Worm (Caenorhabditis elegans) whole organism, L4 larva: ENCODE data around the gene nep-16.

ENCODE experiments used
- F37D6.2 ChIP-seq: sonication (generic microtip); optimal IDR thresholded peaks from 2 replicates; lab custom pipeline; 2016; ENCODE audit warnings: mild to moderate bottlenecking, missing genetic modification characterization, missing compliant biosample characterization
- R02D3.7 ChIP-seq: fragments of 150-350 bp; sonication (generic microtip); optimal IDR thresholded peaks from 3 replicates; lab custom pipeline; 2014; ENCODE audit warnings: missing biosample characterization, missing genetic modification characterization
- lin-29 ChIP-seq: fragments of 200-800 bp; sonication (Bioruptor generic); IDR thresholded peaks from 2 replicates; pipeline ENCODE4 v1.3.6; 2022; ENCODE audit warnings: missing genetic modification reagents, missing genetic modification characterization, missing compliant biosample characterization
- mep-1 ChIP-seq: fragments of 150-350 bp; sonication (generic microtip); optimal IDR thresholded peaks from 3 replicates; lab custom pipeline; 2014; ENCODE audit warnings: missing biosample characterization, missing genetic modification characterization
- nhr-28 ChIP-seq: fragments of 150-350 bp; optimal IDR thresholded peaks from 2 replicates; lab custom pipeline; 2014; ENCODE audit warnings: missing biosample characterization, missing genetic modification characterization
- pha-4 ChIP-seq, 2 experiments: fragments of 150-350 bp in 1 of 2; fragments of 200-800 bp in 1 of 2; sonication (Bioruptor generic) in 1 of 2; IDR thresholded peaks in 1 of 2; optimal IDR thresholded peaks in 1 of 2; 2 replicates each; pipeline versions ENCODE4 v1.3.6 to Lab custom; 2014 to 2022; ENCODE audit warnings: missing genetic modification characterization in 2 of 2, missing genetic modification reagents in 2 of 2, missing biosample characterization in 1 of 2, missing compliant biosample characterization in 1 of 2
- unc-130 ChIP-seq: sonication (generic microtip); optimal IDR thresholded peaks from 2 replicates; lab custom pipeline; 2016; ENCODE audit warnings: missing genetic modification reagents, missing genetic modification characterization, missing compliant biosample characterization

DNA sequence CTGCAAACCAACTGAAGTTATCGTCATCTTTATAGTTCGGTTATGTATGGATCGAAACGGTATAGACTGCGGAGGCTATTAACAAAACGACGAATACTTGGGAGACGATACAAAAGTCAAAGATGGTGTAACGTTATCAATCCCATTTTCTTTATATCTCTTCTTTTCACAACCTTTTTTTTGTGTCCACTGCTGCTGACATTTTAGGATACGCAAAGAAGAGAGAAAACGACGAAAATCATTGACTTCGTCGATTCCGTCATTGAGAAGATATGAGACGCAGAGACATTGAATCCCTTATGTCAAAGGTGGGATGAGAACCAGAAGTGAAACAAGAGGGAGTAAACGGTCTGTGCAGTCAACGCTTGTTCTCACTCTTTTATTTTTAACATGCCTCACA, 9.5 kb upstream of the nep-16 start, which contains the start of gene cima-1:
- TF ChIP-seq pha-4 (GFP tag; IDR thresholded peaks at IDR 0.05; lab: Robert Waterston, UW) (no peak), pha-4 (tag; optimal IDR thresholded peaks at IDR 0.05; lab: Kevin White, UChicago) (no peak), lin-29 (GFP tag; lab: Robert Waterston, UW) (no peak), mep-1 (no peak), F37D6.2 (tag; lab: Kevin White, UChicago) (no peak), R02D3.7 (tag; lab: Kevin White, UChicago) (no peak), unc-130 (GFP tag; lab: Kevin White, UChicago) (no peak), nhr-28 (tag; lab: Kevin White, UChicago) (peak; percentile 83)
